Fruit fly (Drosophila melanogaster) whole organism, pupa: ENCODE data around the gene lky.
"Not testable (repeated sequence)": the region's sequence is repeated elsewhere in the genome, so short reads cannot be mapped to it uniquely, and the experiment has no call there.

ENCODE experiments used
- CG8301 ChIP-seq: fragments of 200-800 bp; sonication (Bioruptor generic); optimal IDR thresholded peaks from 2 replicates; lab custom pipeline; 2018; ENCODE audit warnings: missing biosample characterization, mild to moderate bottlenecking, missing genetic modification characterization
- EcR ChIP-seq: fragments of 200-800 bp; sonication (Bioruptor generic); optimal IDR thresholded peaks from 3 replicates; lab custom pipeline; 2019; ENCODE audit warnings: missing biosample characterization, missing genetic modification characterization, mild to moderate bottlenecking, moderate library complexity, missing genetic modification reagents
- Pif1B ChIP-seq: fragments of 200-800 bp; sonication (Bioruptor generic); optimal IDR thresholded peaks from 3 replicates; lab custom pipeline; 2016; ENCODE audit warnings: missing biosample characterization, missing genetic modification characterization
- Snoo ChIP-seq: fragments of 200-800 bp; sonication (Bioruptor generic); optimal IDR thresholded peaks from 3 replicates; lab custom pipeline; 2017; ENCODE audit warnings: missing biosample characterization, mild to moderate bottlenecking, missing genetic modification characterization, inconsistent platforms
- rn ChIP-seq: fragments of 200-800 bp; sonication (Bioruptor generic); IDR thresholded peaks from 2 replicates; pipeline ENCODE4 v1.3.6; 2022; ENCODE audit warnings: missing biosample characterization, missing genetic modification characterization

lky gene

dm6 chrX:19958242-19958641 lies 43.7 kb downstream of the lky start, which contains the start of gene CG43784:
Gene CG43784, minus strand, starts transcription at chrX:19958342.
- not testable (repeated sequence) for TF ChIP-seq EcR (GFP tag; lab: Kevin White, UChicago); Pif1B; rn (GFP tag; lab: Robert Waterston, UW)
- TF ChIP-seq, all 21 proteins: peak for 0; not testable (repeated sequence) for 21

dm6 chrX:19953508-19953907 lies 48.4 kb downstream of the lky start, which contains the start of gene CG45494:
Gene CG45494, minus strand, starts transcription at chrX:19953608.
- not testable (repeated sequence) for TF ChIP-seq Pif1B; CG8301 (tag; lab: Kevin White, UChicago); Snoo (tag; lab: Kevin White, UChicago)
- TF ChIP-seq, all 21 proteins: peak for 0; not testable (repeated sequence) for 21
